Worm (Caenorhabditis elegans): ENCODE data around the gene W04D2.4.

Gene W04D2.4

ce11 chrV:12526758-12527157 lies 29.2 kb upstream of the W04D2.4 start, which contains the start of gene F45D3.1:
TSS of gene F45D3.1 (plus strand) at chrV:12527058.
- no peak for TF ChIP-seq pes-1 (GFP tag; IDR thresholded peaks at IDR 0.05)
- no peak for TF ChIP-seq tbx-37 (GFP tag; conservative IDR thresholded peaks at IDR 0.05)
- TF ChIP-seq hnd-1 (tag; optimal IDR thresholded peaks at IDR 0.05): no peak
- no peak for TF ChIP-seq tra-4 (tag; optimal IDR thresholded peaks at IDR 0.05)
- TF ChIP-seq scrt-1 (GFP tag; IDR thresholded peaks at IDR 0.05): no peak
- no peak for TF ChIP-seq B0310.2 (tag; optimal IDR thresholded peaks at IDR 0.05)
- no peak for TF ChIP-seq ceh-13 (GFP tag; optimal IDR thresholded peaks at IDR 0.05)
- TF ChIP-seq tbx-11 (GFP tag; IDR thresholded peaks at IDR 0.05): no peak
- TF ChIP-seq F13C5.2 (tag; optimal IDR thresholded peaks at IDR 0.05): no peak
- no peak for TF ChIP-seq ceh-36 (tag; optimal IDR thresholded peaks at IDR 0.05)
- no peak for TF ChIP-seq ets-7 (tag; optimal IDR thresholded peaks at IDR 0.05)
- no peak for TF ChIP-seq flt-1 (GFP tag; IDR thresholded peaks at IDR 0.05)
- no peak for TF ChIP-seq hmg-4 (GFP tag; optimal IDR thresholded peaks at IDR 0.05)
- no peak for TF ChIP-seq aly-1 (tag; optimal IDR thresholded peaks at IDR 0.05)
- no peak for TF ChIP-seq hmbx-1 (tag; optimal IDR thresholded peaks at IDR 0.05)

DNA sequence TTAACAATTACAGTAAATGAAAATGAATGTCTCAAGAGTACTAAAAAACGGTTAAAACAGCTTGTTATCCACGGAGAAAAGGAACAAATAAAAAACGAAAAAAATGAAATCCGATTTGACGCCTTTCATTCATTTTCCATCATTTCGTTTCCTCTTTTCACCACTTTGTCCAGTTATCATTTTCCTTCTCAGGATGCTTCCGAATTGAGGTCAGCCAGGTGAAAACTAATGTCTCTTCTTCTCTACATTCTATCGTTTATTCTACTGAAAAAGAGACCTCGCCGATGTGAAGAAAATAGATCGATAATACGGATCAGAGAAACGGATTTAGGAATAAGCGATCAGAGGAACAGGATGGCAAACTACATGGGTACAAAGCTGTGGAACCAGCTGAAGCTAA lies 28.6 kb upstream of the W04D2.4 start:
- TF ChIP-seq flt-1 (GFP tag; IDR thresholded peaks at IDR 0.05) (no peak), scrt-1 (GFP tag; IDR thresholded peaks at IDR 0.05) (no peak), hmbx-1 (tag; optimal IDR thresholded peaks at IDR 0.05) (no peak), B0310.2 (tag; optimal IDR thresholded peaks at IDR 0.05) (no peak), aly-1 (tag; optimal IDR thresholded peaks at IDR 0.05) (no peak), tra-4 (tag; optimal IDR thresholded peaks at IDR 0.05) (no peak), tbx-11 (GFP tag; IDR thresholded peaks at IDR 0.05) (no peak), ceh-13 (GFP tag; optimal IDR thresholded peaks at IDR 0.05) (no peak), ets-7 (tag; optimal IDR thresholded peaks at IDR 0.05) (no peak)

DNA sequence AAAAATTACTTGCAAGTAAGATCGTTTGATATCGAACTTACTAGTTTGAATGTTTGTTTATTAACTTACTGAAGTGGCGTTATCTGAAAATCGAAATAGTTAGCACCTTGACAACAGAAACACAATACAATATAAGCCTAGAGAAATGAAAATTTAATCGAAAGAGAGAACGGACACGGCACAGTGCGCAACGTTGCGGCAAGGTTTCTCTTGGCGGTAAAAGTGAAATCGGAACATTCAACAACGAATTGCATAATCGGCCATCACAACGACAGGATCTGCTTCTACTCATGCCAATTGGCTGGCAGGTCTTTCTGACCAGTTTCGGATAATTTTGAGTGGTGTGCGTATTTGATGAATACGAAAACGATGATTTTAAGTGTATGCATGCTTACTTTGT lies 28.0 kb upstream of the W04D2.4 start, which contains the start of gene dyf-4:
TSS of gene dyf-4 (minus strand) at position 213 of the 400 bp plus-strand sequence.
- no peak for TF ChIP-seq hmbx-1 (tag; optimal IDR thresholded peaks at IDR 0.05)
- no peak for TF ChIP-seq B0310.2 (tag; optimal IDR thresholded peaks at IDR 0.05)
- no peak for TF ChIP-seq hnd-1 (tag; optimal IDR thresholded peaks at IDR 0.05)
- no peak for TF ChIP-seq pes-1 (GFP tag; IDR thresholded peaks at IDR 0.05)
- no peak for TF ChIP-seq tra-4 (tag; optimal IDR thresholded peaks at IDR 0.05)
- TF ChIP-seq ceh-13 (GFP tag; optimal IDR thresholded peaks at IDR 0.05): no peak
- no peak for TF ChIP-seq hmg-4 (GFP tag; optimal IDR thresholded peaks at IDR 0.05)
- TF ChIP-seq flt-1 (GFP tag; IDR thresholded peaks at IDR 0.05): no peak
- no peak for TF ChIP-seq tbx-11 (GFP tag; IDR thresholded peaks at IDR 0.05)
- TF ChIP-seq aly-1 (tag; optimal IDR thresholded peaks at IDR 0.05): no peak

ce11 chrV:12523356-12523755 lies 25.8 kb upstream of the W04D2.4 start:
- TF ChIP-seq tra-4 (tag; optimal IDR thresholded peaks at IDR 0.05): no peak
- no peak for TF ChIP-seq ceh-36 (tag; optimal IDR thresholded peaks at IDR 0.05)
- no peak for TF ChIP-seq F13C5.2 (tag; optimal IDR thresholded peaks at IDR 0.05)
- no peak for TF ChIP-seq scrt-1 (GFP tag; IDR thresholded peaks at IDR 0.05)
- TF ChIP-seq hnd-1 (tag; optimal IDR thresholded peaks at IDR 0.05): no peak
- no peak for TF ChIP-seq sea-1 (GFP tag; conservative IDR thresholded peaks at IDR 0.05)
- TF ChIP-seq tbx-37 (GFP tag; conservative IDR thresholded peaks at IDR 0.05): no peak
- no peak for TF ChIP-seq hmbx-1 (tag; optimal IDR thresholded peaks at IDR 0.05)
- TF ChIP-seq ama-1 (optimal IDR thresholded peaks at IDR 0.05): no peak
- TF ChIP-seq hmg-4 (GFP tag; optimal IDR thresholded peaks at IDR 0.05): no peak
- TF ChIP-seq flt-1 (GFP tag; IDR thresholded peaks at IDR 0.05): no peak
- no peak for TF ChIP-seq aly-1 (tag; optimal IDR thresholded peaks at IDR 0.05)
- no peak for TF ChIP-seq pes-1 (GFP tag; IDR thresholded peaks at IDR 0.05)
- no peak for TF ChIP-seq ets-7 (tag; optimal IDR thresholded peaks at IDR 0.05)
- no peak for TF ChIP-seq tbx-11 (GFP tag; IDR thresholded peaks at IDR 0.05)
- no peak for TF ChIP-seq ceh-13 (GFP tag; optimal IDR thresholded peaks at IDR 0.05)
- no peak for TF ChIP-seq B0310.2 (tag; optimal IDR thresholded peaks at IDR 0.05)

- TF ChIP-seq scrt-1 (GFP tag; IDR thresholded peaks at IDR 0.05): no peak
- no peak for TF ChIP-seq pes-1 (GFP tag; IDR thresholded peaks at IDR 0.05)
- TF ChIP-seq hnd-1 (tag; optimal IDR thresholded peaks at IDR 0.05): no peak
Measured at ce11 chrV:12518770-12519169, 21.2 kb upstream of the W04D2.4 start.

DNA sequence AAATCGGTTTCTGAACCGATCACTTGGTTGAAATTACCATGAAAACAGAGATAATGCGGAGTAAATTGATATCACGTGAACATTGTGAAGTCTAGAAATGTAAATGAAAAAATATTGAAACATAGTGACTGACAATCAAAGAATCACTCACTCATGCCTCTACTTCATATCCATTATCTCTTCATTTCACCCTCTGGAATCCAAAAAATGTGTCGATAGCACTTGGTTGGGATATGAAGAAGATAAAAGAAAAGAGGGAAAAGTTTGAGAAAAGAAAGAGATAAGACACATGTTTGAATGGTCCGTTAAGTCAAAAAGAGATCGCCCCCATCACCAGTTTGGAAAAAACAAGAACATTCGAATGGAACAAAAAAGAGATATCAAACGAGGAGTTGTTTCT lies 20.2 kb upstream of the W04D2.4 start:
- TF ChIP-seq hmg-4 (GFP tag; optimal IDR thresholded peaks at IDR 0.05) (no peak), scrt-1 (GFP tag; IDR thresholded peaks at IDR 0.05) (no peak), tbx-11 (GFP tag; IDR thresholded peaks at IDR 0.05) (no peak), ama-1 (optimal IDR thresholded peaks at IDR 0.05) (no peak), flt-1 (GFP tag; IDR thresholded peaks at IDR 0.05) (no peak), ceh-13 (GFP tag; optimal IDR thresholded peaks at IDR 0.05) (no peak), ets-7 (tag; optimal IDR thresholded peaks at IDR 0.05) (no peak), ceh-36 (tag; optimal IDR thresholded peaks at IDR 0.05) (no peak), tbx-37 (GFP tag; conservative IDR thresholded peaks at IDR 0.05) (no peak), pes-1 (GFP tag; IDR thresholded peaks at IDR 0.05) (no peak), aly-1 (tag; optimal IDR thresholded peaks at IDR 0.05) (no peak), B0310.2 (tag; optimal IDR thresholded peaks at IDR 0.05) (no peak), tra-4 (tag; optimal IDR thresholded peaks at IDR 0.05) (no peak), hnd-1 (tag; optimal IDR thresholded peaks at IDR 0.05) (no peak), sea-1 (GFP tag; conservative IDR thresholded peaks at IDR 0.05) (no peak)

DNA sequence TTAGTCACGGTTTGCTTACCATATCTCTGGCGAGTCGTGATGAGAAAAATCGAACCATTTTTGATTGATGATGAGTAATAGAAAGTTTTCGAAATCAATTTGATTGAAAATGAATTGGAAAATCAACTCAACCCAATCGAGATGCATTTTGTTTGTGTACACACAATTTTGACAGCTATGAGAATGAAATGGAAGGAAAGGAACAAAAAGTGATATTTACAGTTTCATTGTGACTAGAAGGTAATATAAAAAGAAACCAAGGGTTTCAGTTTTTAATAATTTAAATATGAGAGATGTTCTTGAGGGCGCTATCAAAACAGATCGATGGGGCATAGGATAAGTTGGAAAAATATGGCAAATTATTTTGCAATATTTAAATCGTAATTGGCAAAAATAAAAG lies 19.6 kb upstream of the W04D2.4 start, which contains the start of gene cal-1:
TSS of gene cal-1 (minus strand) at position 101 of the 400 bp plus-strand sequence.
- TF ChIP-seq ceh-36 (tag; optimal IDR thresholded peaks at IDR 0.05) (no peak), tbx-37 (GFP tag; conservative IDR thresholded peaks at IDR 0.05) (no peak), flt-1 (GFP tag; IDR thresholded peaks at IDR 0.05) (no peak), hnd-1 (tag; optimal IDR thresholded peaks at IDR 0.05) (no peak), F13C5.2 (tag; optimal IDR thresholded peaks at IDR 0.05) (no peak), sea-1 (GFP tag; conservative IDR thresholded peaks at IDR 0.05) (no peak), aly-1 (tag; optimal IDR thresholded peaks at IDR 0.05) (no peak)

ce11 chrV:12513900-12514299 lies 16.3 kb upstream of the W04D2.4 start:
- TF ChIP-seq hmbx-1 (tag; optimal IDR thresholded peaks at IDR 0.05): no peak
- TF ChIP-seq sea-1 (GFP tag; conservative IDR thresholded peaks at IDR 0.05): no peak
- no peak for TF ChIP-seq hmg-4 (GFP tag; optimal IDR thresholded peaks at IDR 0.05)
- TF ChIP-seq hnd-1 (tag; optimal IDR thresholded peaks at IDR 0.05): no peak
- TF ChIP-seq F13C5.2 (tag; optimal IDR thresholded peaks at IDR 0.05): no peak
- TF ChIP-seq ama-1 (optimal IDR thresholded peaks at IDR 0.05): no peak
- no peak for TF ChIP-seq tbx-37 (GFP tag; conservative IDR thresholded peaks at IDR 0.05)
- TF ChIP-seq tbx-11 (GFP tag; IDR thresholded peaks at IDR 0.05): no peak
- no peak for TF ChIP-seq tra-4 (tag; optimal IDR thresholded peaks at IDR 0.05)
- TF ChIP-seq ceh-13 (GFP tag; optimal IDR thresholded peaks at IDR 0.05): no peak
- TF ChIP-seq scrt-1 (GFP tag; IDR thresholded peaks at IDR 0.05): no peak
- TF ChIP-seq B0310.2 (tag; optimal IDR thresholded peaks at IDR 0.05): no peak

All from whole organism, early embryonic.